Fruit fly (Drosophila melanogaster) whole organism, prepupa: ENCODE data around the gene CG42828.

ENCODE experiments used
- CG10631 ChIP-seq: fragments of 200-800 bp; sonication (Bioruptor generic); optimal IDR thresholded peaks from 2 replicates; lab custom pipeline; 2016; ENCODE audit warnings: missing biosample characterization, missing genetic modification characterization
- CG10669 ChIP-seq: fragments of 200-800 bp; sonication (Bioruptor generic); optimal IDR thresholded peaks from 3 replicates; lab custom pipeline; 2018; ENCODE audit warnings: missing biosample characterization, mild to moderate bottlenecking, missing genetic modification characterization, moderate library complexity
- CG11294 ChIP-seq: fragments of 200-800 bp; sonication (Bioruptor generic); IDR thresholded peaks from 2 replicates; pipeline ENCODE4 v1.3.6; 2022; ENCODE audit warnings: missing biosample characterization, missing genetic modification characterization
- CG11762 ChIP-seq: fragments of 200-800 bp; sonication (Bioruptor generic); optimal IDR thresholded peaks from 3 replicates; lab custom pipeline; 2016; ENCODE audit warnings: missing biosample characterization, missing genetic modification characterization; ENCODE audit not compliant: insufficient read depth
- CG11902 ChIP-seq: fragments of 200-800 bp; sonication (Bioruptor generic); optimal IDR thresholded peaks from 3 replicates; lab custom pipeline; 2016; ENCODE audit warnings: missing biosample characterization, missing genetic modification characterization
- CG15336 ChIP-seq: fragments of 200-800 bp; sonication (Bioruptor generic); IDR thresholded peaks from 2 replicates; pipeline ENCODE4 v1.3.6; 2022; ENCODE audit warnings: missing biosample characterization, missing genetic modification characterization
- CG1621 ChIP-seq: fragments of 200-800 bp; sonication (Bioruptor generic); optimal IDR thresholded peaks from 3 replicates; lab custom pipeline; 2018; ENCODE audit warnings: missing biosample characterization, mild to moderate bottlenecking, missing genetic modification characterization
- CG16779 ChIP-seq: fragments of 200-800 bp; sonication (Bioruptor generic); optimal IDR thresholded peaks from 3 replicates; lab custom pipeline; 2017; ENCODE audit warnings: missing biosample characterization, mild to moderate bottlenecking, missing genetic modification characterization
- CG31627 ChIP-seq: fragments of 200-800 bp; sonication (Bioruptor generic); optimal IDR thresholded peaks from 3 replicates; lab custom pipeline; 2016; ENCODE audit warnings: missing biosample characterization, missing genetic modification characterization
- CG32006 ChIP-seq: fragments of 200-800 bp; sonication (Bioruptor generic); optimal IDR thresholded peaks from 3 replicates; lab custom pipeline; 2017; ENCODE audit warnings: missing biosample characterization, mild to moderate bottlenecking, missing genetic modification characterization
- CG3919 ChIP-seq: fragments of 200-800 bp; sonication (Bioruptor generic); optimal IDR thresholded peaks from 3 replicates; lab custom pipeline; 2016; ENCODE audit warnings: missing biosample characterization, missing genetic modification characterization
- CG4318 ChIP-seq: fragments of 200-800 bp; sonication (Bioruptor generic); optimal IDR thresholded peaks from 3 replicates; lab custom pipeline; 2017; ENCODE audit warnings: missing biosample characterization, mild to moderate bottlenecking, missing genetic modification characterization
- CG6276 ChIP-seq: fragments of 200-800 bp; sonication (Bioruptor generic); optimal IDR thresholded peaks from 2 replicates; lab custom pipeline; 2017; ENCODE audit warnings: missing biosample characterization, mild to moderate bottlenecking, missing genetic modification characterization
- CG6792 ChIP-seq: fragments of 200-800 bp; sonication (Bioruptor generic); optimal IDR thresholded peaks from 3 replicates; lab custom pipeline; 2016; ENCODE audit warnings: missing biosample characterization, missing genetic modification characterization
- CG6808 ChIP-seq: fragments of 200-800 bp; sonication (Bioruptor generic); optimal IDR thresholded peaks from 3 replicates; lab custom pipeline; 2017; ENCODE audit warnings: missing biosample characterization, missing genetic modification characterization, mild to moderate bottlenecking, moderate library complexity, missing genetic modification reagents
- CG8119 ChIP-seq: fragments of 200-800 bp; sonication (Bioruptor generic); IDR thresholded peaks from 3 replicates; pipeline ENCODE4 v1.3.6; 2022; ENCODE audit warnings: missing biosample characterization, missing genetic modification characterization
- CG8632 ChIP-seq: fragments of 200-800 bp; sonication (Bioruptor generic); optimal IDR thresholded peaks from 3 replicates; lab custom pipeline; 2016; ENCODE audit warnings: missing biosample characterization, missing genetic modification characterization
- CG9139 ChIP-seq: fragments of 200-800 bp; sonication (Bioruptor generic); optimal IDR thresholded peaks from 3 replicates; lab custom pipeline; 2017; ENCODE audit warnings: missing biosample characterization, mild to moderate bottlenecking, missing genetic modification characterization
- Eip78C ChIP-seq: fragments of 200-800 bp; sonication (Bioruptor generic); peaks from one replicate; lab custom pipeline; 2016; ENCODE audit warnings: missing biosample characterization, missing genetic modification characterization
- Eip93F ChIP-seq: fragments of 200-800 bp; sonication (Bioruptor generic); optimal IDR thresholded peaks from 2 replicates; lab custom pipeline; 2016; ENCODE audit warnings: missing biosample characterization, mild to moderate bottlenecking, missing genetic modification characterization
- Ets21C ChIP-seq: fragments of 200-800 bp; sonication (Bioruptor generic); optimal IDR thresholded peaks from 3 replicates; lab custom pipeline; 2016; ENCODE audit warnings: missing biosample characterization, missing genetic modification characterization
- Ets96B ChIP-seq: fragments of 200-800 bp; optimal IDR thresholded peaks from 2 replicates; lab custom pipeline; 2019; ENCODE audit warnings: missing biosample characterization, mild to moderate bottlenecking, missing genetic modification characterization, moderate library complexity
- Gug ChIP-seq: fragments of 200-800 bp; sonication (Bioruptor generic); IDR thresholded peaks from 2 replicates; pipeline ENCODE4 v1.3.6; 2022; ENCODE audit warnings: missing biosample characterization, missing genetic modification characterization
- Hr38 ChIP-seq: sonication (Bioruptor generic); optimal IDR thresholded peaks from 2 replicates; lab custom pipeline; 2016; ENCODE audit warnings: missing biosample characterization, missing genetic modification characterization
- Hr39 ChIP-seq: fragments of 200-800 bp; sonication (Bioruptor generic); optimal IDR thresholded peaks from 2 replicates; lab custom pipeline; 2016; ENCODE audit warnings: missing biosample characterization, missing genetic modification characterization
- Hr4 ChIP-seq: fragments of 200-800 bp; sonication (Bioruptor generic); optimal IDR thresholded peaks from 3 replicates; lab custom pipeline; 2016; ENCODE audit warnings: missing biosample characterization, missing genetic modification characterization
- Met ChIP-seq: fragments of 200-800 bp; sonication (Bioruptor generic); optimal IDR thresholded peaks from 3 replicates; lab custom pipeline; 2016; ENCODE audit warnings: missing biosample characterization, missing genetic modification characterization
- OdsH ChIP-seq: fragments of 200-800 bp; sonication (Bioruptor generic); optimal IDR thresholded peaks from 3 replicates; lab custom pipeline; 2016; ENCODE audit warnings: missing biosample characterization, missing genetic modification characterization
- Smox ChIP-seq: fragments of 200-800 bp; sonication (Bioruptor generic); optimal IDR thresholded peaks from 3 replicates; lab custom pipeline; 2016; ENCODE audit warnings: missing biosample characterization, missing genetic modification characterization
- Sox102F ChIP-seq: fragments of 200-800 bp; sonication (Bioruptor generic); optimal IDR thresholded peaks from 2 replicates; lab custom pipeline; 2016; ENCODE audit warnings: missing biosample characterization, mild to moderate bottlenecking, missing genetic modification characterization
- Sox15 ChIP-seq: fragments of 200-800 bp; sonication (Bioruptor generic); optimal IDR thresholded peaks from 3 replicates; lab custom pipeline; 2016; ENCODE audit warnings: missing biosample characterization, missing genetic modification characterization
- achi ChIP-seq: fragments of 200-800 bp; sonication (Bioruptor generic); optimal IDR thresholded peaks from 3 replicates; lab custom pipeline; 2016; ENCODE audit warnings: missing biosample characterization, missing genetic modification characterization
- acj6 ChIP-seq: fragments of 200-800 bp; sonication (Bioruptor generic); optimal IDR thresholded peaks from 3 replicates; lab custom pipeline; 2016; ENCODE audit warnings: missing biosample characterization, missing genetic modification characterization
- cyc ChIP-seq: fragments of 200-800 bp; sonication (Bioruptor generic); optimal IDR thresholded peaks from 3 replicates; lab custom pipeline; 2016; ENCODE audit warnings: missing biosample characterization, missing genetic modification characterization
- dac ChIP-seq: fragments of 200-800 bp; sonication (Bioruptor generic); optimal IDR thresholded peaks from 2 replicates; lab custom pipeline; 2017; ENCODE audit warnings: missing biosample characterization, mild to moderate bottlenecking, missing genetic modification characterization
- dsx ChIP-seq: fragments of 200-800 bp; optimal IDR thresholded peaks from 3 replicates; lab custom pipeline; 2019; ENCODE audit warnings: missing biosample characterization, mild to moderate bottlenecking, missing genetic modification characterization, moderate library complexity; ENCODE audit not compliant: poor library complexity, severe bottlenecking
- eg ChIP-seq: fragments of 200-800 bp; sonication (Bioruptor generic); IDR thresholded peaks from 3 replicates; pipeline ENCODE4 v1.3.6; 2022; ENCODE audit warnings: missing biosample characterization, missing genetic modification characterization
- esn ChIP-seq: fragments of 200-800 bp; sonication (Bioruptor generic); optimal IDR thresholded peaks from 2 replicates; lab custom pipeline; 2016; ENCODE audit warnings: missing biosample characterization, mild to moderate bottlenecking, missing genetic modification characterization, moderate library complexity
- fd59A ChIP-seq: fragments of 200-800 bp; sonication (Bioruptor generic); optimal IDR thresholded peaks from 2 replicates; lab custom pipeline; 2017; ENCODE audit warnings: missing biosample characterization, mild to moderate bottlenecking, missing genetic modification characterization, missing genetic modification reagents
- fkh ChIP-seq: fragments of 200-800 bp; sonication (Bioruptor generic); optimal IDR thresholded peaks from 3 replicates; lab custom pipeline; 2017; ENCODE audit warnings: missing biosample characterization, mild to moderate bottlenecking, missing genetic modification characterization, moderate library complexity
- lz ChIP-seq: fragments of 200-800 bp; sonication (Bioruptor generic); optimal IDR thresholded peaks from 3 replicates; lab custom pipeline; 2016; ENCODE audit warnings: missing biosample characterization, missing genetic modification characterization
- net ChIP-seq: fragments of 200-800 bp; sonication (Bioruptor generic); optimal IDR thresholded peaks from 3 replicates; lab custom pipeline; 2016; ENCODE audit warnings: missing biosample characterization, missing genetic modification characterization
- pdm3 ChIP-seq: fragments of 200-800 bp; sonication (Bioruptor generic); optimal IDR thresholded peaks from 3 replicates; lab custom pipeline; 2016; ENCODE audit warnings: missing biosample characterization, missing genetic modification characterization
- salr ChIP-seq, 2 experiments: fragments of 200-800 bp; sonication (Bioruptor generic); optimal IDR thresholded peaks; 3 replicates each; lab custom pipeline; 2016 to 2018; ENCODE audit warnings: missing biosample characterization in 2 of 2, missing genetic modification characterization in 2 of 2, mild to moderate bottlenecking in 1 of 2
- spab ChIP-seq: fragments of 200-800 bp; sonication (Bioruptor generic); optimal IDR thresholded peaks from 2 replicates; lab custom pipeline; 2017; ENCODE audit warnings: missing biosample characterization, mild to moderate bottlenecking, missing genetic modification characterization, missing genetic modification reagents
- ss ChIP-seq, 2 experiments: fragments of 200-800 bp; sonication (Bioruptor generic); optimal IDR thresholded peaks; 2 replicates in 1 of 2; 3 replicates in 1 of 2; lab custom pipeline; 2017 to 2018; ENCODE audit warnings: mild to moderate bottlenecking in 2 of 2, missing biosample characterization in 2 of 2, missing genetic modification characterization in 2 of 2, moderate library complexity in 1 of 2
- topi ChIP-seq: fragments of 200-800 bp; sonication (Bioruptor generic); optimal IDR thresholded peaks from 3 replicates; lab custom pipeline; 2016; ENCODE audit warnings: missing biosample characterization, missing genetic modification characterization
- vri ChIP-seq: fragments of 200-800 bp; sonication (Bioruptor generic); optimal IDR thresholded peaks from 3 replicates; lab custom pipeline; 2016; ENCODE audit warnings: missing biosample characterization, mild to moderate bottlenecking, missing genetic modification characterization

The CG42828 gene

dm6 chr3R:23334866-23335265 is 38.6 kb upstream of the CG42828 start (continued):
- TF ChIP-seq Smox (GFP tag; lab: Kevin White, UChicago) (peak; percentile 60), CG6792 (GFP tag; lab: Kevin White, UChicago) (peak; percentile 69), CG8632 (GFP tag; lab: Kevin White, UChicago) (peak; percentile 66), CG32006 (GFP tag; lab: Kevin White, UChicago) (peak; percentile 55), Met (GFP tag; lab: Kevin White, UChicago) (peak; percentile 70), Ets21C (peak; percentile 22), salr (GFP tag; optimal IDR thresholded peaks at IDR 0.05; lab: Kevin White, UChicago) (peak; percentile 7 to 48), CG4318 (peak; percentile 16), lz (GFP tag; lab: Kevin White, UChicago) (peak; percentile 44), CG3919 (peak; percentile 78), CG1621 (peak; percentile 58), CG15336 (GFP tag; lab: Robert Waterston, UW) (peak; percentile 46), CG6276 (peak; percentile 25), CG16779 (tag; lab: Kevin White, UChicago) (no peak), pdm3 (GFP tag; lab: Kevin White, UChicago) (peak; percentile 63), fd59A (peak; percentile 69), CG8119 (GFP tag; lab: Robert Waterston, UW) (peak; percentile 52; the same call in 1 of the 3 replicates), CG6808 (peak; percentile 12), cyc (peak; percentile 65), CG11294 (GFP tag; lab: Robert Waterston, UW) (0 out of 2 replicates have a peak, but pooled peaks have one; percentile 34), CG10669 (GFP tag; lab: Kevin White, UChicago) (peak; percentile 73), Ets96B (tag; lab: Kevin White, UChicago) (peak; percentile 79), spab (GFP tag; lab: Kevin White, UChicago) (peak; percentile 16)

dm6 chr3R:23335577-23335976 is 37.9 kb upstream of the CG42828 start:
- TF ChIP-seq vri (peak; percentile 6), eg (GFP tag; lab: Robert Waterston, UW) (peak; percentile 56), Hr4 (peak; percentile 53), acj6 (GFP tag; lab: Kevin White, UChicago) (peak; percentile 64), Eip78C (GFP tag; lab: Kevin White, UChicago) (peak; percentile 82), Hr38 (GFP tag; lab: Kevin White, UChicago) (no peak), net (peak; percentile 15), Smox (GFP tag; lab: Kevin White, UChicago) (no peak), fkh (GFP tag; lab: Kevin White, UChicago) (peak; percentile 71), CG1621 (peak; percentile 18), Met (GFP tag; lab: Kevin White, UChicago) (no peak), Ets96B (tag; lab: Kevin White, UChicago) (peak; percentile 67), dac (GFP tag; lab: Kevin White, UChicago) (no peak), CG6808 (peak; percentile 68), achi (GFP tag; lab: Kevin White, UChicago) (peak; percentile 75), CG4318 (peak; percentile 50), topi (GFP tag; lab: Kevin White, UChicago) (peak; percentile 13), Sox102F (GFP tag; lab: Kevin White, UChicago) (peak; percentile 31), CG11902 (GFP tag; lab: Kevin White, UChicago) (peak; percentile 16), CG10631 (peak; percentile 66), CG3919 (peak; percentile 63), Gug (GFP tag; lab: Robert Waterston, UW) (peak; percentile 66), Hr39 (peak; percentile 6), CG11762 (GFP tag; lab: Kevin White, UChicago) (peak; percentile 65), spab (GFP tag; lab: Kevin White, UChicago) (peak; percentile 53), CG15336 (GFP tag; lab: Robert Waterston, UW) (peak; percentile 78), OdsH (peak; percentile 67), Sox15 (GFP tag; lab: Kevin White, UChicago) (peak; percentile 29), CG8119 (GFP tag; lab: Robert Waterston, UW) (peak; percentile 66; the same call in 2 of the 3 replicates), lz (GFP tag; lab: Kevin White, UChicago) (no peak), CG9139 (GFP tag; lab: Kevin White, UChicago) (peak; percentile 34), esn (peak; percentile 15), ss (GFP tag; optimal IDR thresholded peaks at IDR 0.05; lab: Kevin White, UChicago) (peak; percentile 30 to 65), CG11294 (GFP tag; lab: Robert Waterston, UW) (peak; percentile 34), CG31627 (GFP tag; lab: Kevin White, UChicago) (no peak), CG6792 (GFP tag; lab: Kevin White, UChicago) (no peak), Eip93F (GFP tag; lab: Kevin White, UChicago) (no peak), dsx (peak; percentile 61), Ets21C (no peak)
